Fruit fly (Drosophila melanogaster) whole organism, embryonic: Measurements from ENCODE around the gene ninaC.

Experiments
- Abd-B ChIP-seq: fragments of 200-800 bp; sonication (Bioruptor generic); optimal IDR thresholded peaks from 2 replicates; lab custom pipeline; 2018; ENCODE audit warnings: missing biosample characterization, mild to moderate bottlenecking, missing genetic modification characterization, moderate library complexity
- Aef1 ChIP-seq: fragments of 200-800 bp; sonication (Bioruptor generic); IDR thresholded peaks from 3 replicates; pipeline ENCODE4 v1.3.6; 2022; ENCODE audit warnings: missing biosample characterization, missing genetic modification characterization
- Antp ChIP-seq: fragments of 200-800 bp; sonication (Bioruptor generic); optimal IDR thresholded peaks from 3 replicates; lab custom pipeline; 2016; ENCODE audit warnings: missing biosample characterization, missing genetic modification characterization
- Blimp-1 ChIP-seq: fragments of 200-800 bp; sonication (Bioruptor generic); optimal IDR thresholded peaks from 3 replicates; lab custom pipeline; 2018; ENCODE audit warnings: missing biosample characterization, missing genetic modification characterization, mild to moderate bottlenecking, moderate library complexity, missing genetic modification reagents
- CG10147 ChIP-seq: fragments of 200-800 bp; sonication (Bioruptor generic); optimal IDR thresholded peaks from 2 replicates; lab custom pipeline; 2019; ENCODE audit warnings: missing biosample characterization, mild to moderate bottlenecking, missing genetic modification characterization, moderate library complexity
- CG11247 ChIP-seq: fragments of 200-800 bp; sonication (Bioruptor generic); IDR thresholded peaks from 2 replicates; pipeline ENCODE4 v1.3.6; 2022; ENCODE audit warnings: missing biosample characterization, missing genetic modification characterization
- CG15601 ChIP-seq: fragments of 200-800 bp; sonication (Bioruptor generic); optimal IDR thresholded peaks from 3 replicates; lab custom pipeline; 2019; ENCODE audit warnings: missing biosample characterization, mild to moderate bottlenecking, missing genetic modification characterization, moderate library complexity
- CG2129 ChIP-seq: fragments of 200-800 bp; sonication (Bioruptor generic); IDR thresholded peaks from 2 replicates; pipeline ENCODE4 v1.3.6; 2022; ENCODE audit warnings: missing biosample characterization, missing genetic modification characterization; ENCODE audit not compliant: partially characterized antibody
- CG30431 ChIP-seq: fragments of 200-800 bp; sonication (Bioruptor generic); optimal IDR thresholded peaks from 2 replicates; lab custom pipeline; 2017; ENCODE audit warnings: missing biosample characterization, missing genetic modification characterization
- CG32767 ChIP-seq: fragments of 200-800 bp; sonication (Bioruptor generic); IDR thresholded peaks from 2 replicates; pipeline ENCODE4 v1.3.6; 2022; ENCODE audit warnings: missing biosample characterization, missing genetic modification characterization
- CG33557 ChIP-seq: fragments of 200-800 bp; sonication (Bioruptor generic); optimal IDR thresholded peaks from 2 replicates; lab custom pipeline; 2019; ENCODE audit warnings: missing biosample characterization, mild to moderate bottlenecking, missing genetic modification characterization, moderate library complexity
- CG4360 ChIP-seq: fragments of 200-800 bp; sonication (Bioruptor generic); IDR thresholded peaks from 2 replicates; pipeline ENCODE4 v1.3.6; 2022; ENCODE audit warnings: missing biosample characterization, missing genetic modification characterization
- CG4707 ChIP-seq: fragments of 200-800 bp; sonication (Bioruptor generic); optimal IDR thresholded peaks from 2 replicates; lab custom pipeline; 2018; ENCODE audit warnings: missing biosample characterization, mild to moderate bottlenecking, missing genetic modification characterization, moderate library complexity
- CG5953 ChIP-seq: fragments of 200-800 bp; sonication (Bioruptor generic); IDR thresholded peaks from 2 replicates; pipeline ENCODE4 v1.3.6; 2022; ENCODE audit warnings: missing biosample characterization, missing genetic modification characterization
- CG7928 ChIP-seq: fragments of 200-800 bp; sonication (Bioruptor generic); optimal IDR thresholded peaks from 2 replicates; lab custom pipeline; 2017; ENCODE audit warnings: missing biosample characterization, mild to moderate bottlenecking, missing genetic modification characterization
- CG8281 ChIP-seq: fragments of 200-800 bp; sonication (Bioruptor generic); optimal IDR thresholded peaks from 2 replicates; lab custom pipeline; 2018; ENCODE audit warnings: missing biosample characterization, mild to moderate bottlenecking, missing genetic modification characterization, moderate library complexity
- CG9437 ChIP-seq: fragments of 200-800 bp; sonication (Bioruptor generic); optimal IDR thresholded peaks from 2 replicates; lab custom pipeline; 2018; ENCODE audit warnings: missing biosample characterization, mild to moderate bottlenecking, missing genetic modification characterization
- Chrac-16 ChIP-seq: fragments of 200-800 bp; sonication (Bioruptor generic); optimal IDR thresholded peaks from 3 replicates; lab custom pipeline; 2016; ENCODE audit warnings: missing biosample characterization, missing genetic modification characterization
- ERR ChIP-seq: fragments of 200-800 bp; sonication (Bioruptor generic); optimal IDR thresholded peaks from 2 replicates; lab custom pipeline; 2016; ENCODE audit warnings: missing biosample characterization, missing genetic modification characterization
- Hey ChIP-seq: fragments of 200-800 bp; sonication (Bioruptor generic); optimal IDR thresholded peaks from 3 replicates; lab custom pipeline; 2018; ENCODE audit warnings: missing biosample characterization, mild to moderate bottlenecking, missing genetic modification characterization
- HmgD ChIP-seq: fragments of 200-800 bp; sonication (Bioruptor generic); optimal IDR thresholded peaks from 3 replicates; lab custom pipeline; 2016; ENCODE audit warnings: missing biosample characterization, missing genetic modification characterization
- Hr78 ChIP-seq, 2 experiments: fragments of 200-800 bp in 1 of 2; fragments of >200 bp in 1 of 2; sonication (Bioruptor generic) in 1 of 2; optimal IDR thresholded peaks; 2 replicates each; lab custom pipeline; 2017 to 2019; ENCODE audit warnings: missing biosample characterization in 2 of 2, missing genetic modification characterization in 2 of 2, mild to moderate bottlenecking in 1 of 2, moderate library complexity in 1 of 2
- NFAT ChIP-seq: fragments of 200-800 bp; sonication (Bioruptor generic); IDR thresholded peaks from 2 replicates; pipeline ENCODE4 v1.3.6; 2022; ENCODE audit warnings: missing biosample characterization, missing genetic modification characterization
- Nf-YB ChIP-seq: fragments of 200-800 bp; sonication (Bioruptor generic); optimal IDR thresholded peaks from 3 replicates; lab custom pipeline; 2019; ENCODE audit warnings: missing biosample characterization, mild to moderate bottlenecking, missing genetic modification characterization, moderate library complexity
- Rfx ChIP-seq: fragments of 200-800 bp; sonication (Bioruptor generic); IDR thresholded peaks from 2 replicates; pipeline ENCODE4 v1.3.6; 2022; ENCODE audit warnings: missing biosample characterization, missing genetic modification characterization
- YL-1 ChIP-seq: fragments of 200-800 bp; sonication (Bioruptor generic); optimal IDR thresholded peaks from 3 replicates; lab custom pipeline; 2017; ENCODE audit warnings: missing biosample characterization, mild to moderate bottlenecking, missing genetic modification characterization
- bigmax ChIP-seq: fragments of 200-800 bp; sonication (Bioruptor generic); optimal IDR thresholded peaks from 2 replicates; lab custom pipeline; 2018; ENCODE audit warnings: missing biosample characterization, mild to moderate bottlenecking, missing genetic modification characterization
- btn ChIP-seq: fragments of 200-800 bp; sonication (Bioruptor generic); optimal IDR thresholded peaks from 2 replicates; lab custom pipeline; 2016; ENCODE audit warnings: missing biosample characterization, missing genetic modification characterization
- chif ChIP-seq, 2 experiments: fragments of 200-800 bp; sonication (Bioruptor generic); optimal IDR thresholded peaks; 3 replicates each; lab custom pipeline; 2016; ENCODE audit warnings: missing biosample characterization in 2 of 2, missing genetic modification characterization in 2 of 2
- corto ChIP-seq: fragments of 200-800 bp; sonication (Bioruptor generic); optimal IDR thresholded peaks from 2 replicates; lab custom pipeline; 2016; ENCODE audit warnings: missing biosample characterization, mild to moderate bottlenecking, missing genetic modification characterization, moderate library complexity
- dm ChIP-seq: fragments of 200-800 bp; sonication (Bioruptor generic); optimal IDR thresholded peaks from 3 replicates; lab custom pipeline; 2016; ENCODE audit warnings: missing biosample characterization, missing genetic modification characterization
- emc ChIP-seq: fragments of 200-800 bp; sonication (Bioruptor generic); optimal IDR thresholded peaks from 2 replicates; lab custom pipeline; 2016; ENCODE audit warnings: missing biosample characterization, missing genetic modification characterization
- eve ChIP-seq, 2 experiments: fragments of >200 bp; optimal IDR thresholded peaks; 2 replicates each; lab custom pipeline; 2017; ENCODE audit warnings: missing biosample characterization in 2 of 2, missing genetic modification characterization in 2 of 2
- fd96Cb ChIP-seq: fragments of 200-800 bp; sonication (Bioruptor generic); optimal IDR thresholded peaks from 2 replicates; lab custom pipeline; 2018; ENCODE audit warnings: missing biosample characterization, mild to moderate bottlenecking, missing genetic modification characterization, moderate library complexity
- fru ChIP-seq: fragments of >200 bp; optimal IDR thresholded peaks from 2 replicates; lab custom pipeline; 2017
- gsb ChIP-seq: fragments of 200-800 bp; sonication (Bioruptor generic); IDR thresholded peaks from 2 replicates; pipeline ENCODE4 v1.3.6; 2022; ENCODE audit warnings: missing biosample characterization, missing genetic modification characterization
- jigr1 ChIP-seq: fragments of 200-800 bp; sonication (Bioruptor generic); IDR thresholded peaks from 3 replicates; pipeline ENCODE4 v1.3.6; 2022; ENCODE audit warnings: missing biosample characterization, missing genetic modification characterization
- kni ChIP-seq: fragments of 200-800 bp; sonication (Bioruptor generic); optimal IDR thresholded peaks from 3 replicates; lab custom pipeline; 2017; ENCODE audit warnings: mild to moderate bottlenecking, missing biosample characterization, missing genetic modification reagents, missing genetic modification characterization
- lmd ChIP-seq: fragments of 200-800 bp; sonication (Bioruptor generic); IDR thresholded peaks from 2 replicates; pipeline ENCODE4 v1.3.6; 2022; ENCODE audit warnings: missing biosample characterization, missing genetic modification characterization
- maf-S ChIP-seq: fragments of 200-800 bp; sonication (Bioruptor generic); optimal IDR thresholded peaks from 2 replicates; lab custom pipeline; 2016; ENCODE audit warnings: missing biosample characterization, missing genetic modification characterization
- nmo ChIP-seq: fragments of 200-800 bp; sonication (Bioruptor generic); optimal IDR thresholded peaks from 2 replicates; lab custom pipeline; 2018; ENCODE audit warnings: missing biosample characterization, mild to moderate bottlenecking, missing genetic modification characterization, moderate library complexity
- pum ChIP-seq: fragments of 200-800 bp; sonication (Bioruptor generic); optimal IDR thresholded peaks from 2 replicates; lab custom pipeline; 2016; ENCODE audit warnings: missing biosample characterization, missing genetic modification characterization
- row ChIP-seq: fragments of 200-800 bp; sonication (Bioruptor generic); IDR thresholded peaks from 3 replicates; pipeline ENCODE4 v1.3.6; 2022; ENCODE audit warnings: missing biosample characterization, missing genetic modification characterization
- schlank ChIP-seq: fragments of 200-800 bp; sonication (Bioruptor generic); optimal IDR thresholded peaks from 2 replicates; lab custom pipeline; 2018; ENCODE audit warnings: missing biosample characterization, mild to moderate bottlenecking, missing genetic modification characterization
- slp2 ChIP-seq: fragments of 200-800 bp; sonication (Bioruptor generic); optimal IDR thresholded peaks from 2 replicates; lab custom pipeline; 2016; ENCODE audit warnings: missing biosample characterization, missing genetic modification characterization
- sob ChIP-seq: fragments of 200-800 bp; sonication (Bioruptor generic); IDR thresholded peaks from 2 replicates; pipeline ENCODE4 v1.3.6; 2022; ENCODE audit warnings: missing biosample characterization, missing genetic modification characterization
- tio ChIP-seq: fragments of 200-800 bp; sonication (Bioruptor generic); optimal IDR thresholded peaks from 2 replicates; lab custom pipeline; 2017; ENCODE audit warnings: missing biosample characterization, missing genetic modification characterization, inconsistent platforms
- tx ChIP-seq: fragments of 200-800 bp; sonication (Bioruptor generic); optimal IDR thresholded peaks from 2 replicates; lab custom pipeline; 2016; ENCODE audit warnings: missing biosample characterization, missing genetic modification characterization
- wek ChIP-seq: fragments of 200-800 bp; sonication (Bioruptor generic); optimal IDR thresholded peaks from 3 replicates; lab custom pipeline; 2018; ENCODE audit warnings: missing biosample characterization, mild to moderate bottlenecking, missing genetic modification characterization, moderate library complexity

The ninaC gene

dm6 chr2L:7424907-7425689 lies 47.6 kb downstream of the ninaC start (continued):
- TF ChIP-seq nmo (no peak), Antp (peak; percentile 71), row (GFP tag; lab: Robert Waterston, UW) (peak; percentile 68), pum (no peak), NFAT (GFP tag; lab: Robert Waterston, UW) (peak; percentile 86), Nf-YB (GFP tag; lab: Kevin White, UChicago) (no peak), bigmax (peak; percentile 79), Rfx (GFP tag; lab: Robert Waterston, UW) (peak; percentile 95), CG9437 (GFP tag; lab: Kevin White, UChicago) (no peak), Hr78 (GFP tag; optimal IDR thresholded peaks at IDR 0.05; lab: Kevin White, UChicago) (peak in 1 of 2 experiments; percentile 31), kni (no peak), corto (GFP tag; lab: Kevin White, UChicago) (peak; percentile 15), CG32767 (no peak), chif (GFP tag; optimal IDR thresholded peaks at IDR 0.05; lab: Kevin White, UChicago) (peak in 1 of 2 experiments; percentile 35), Aef1 (peak; percentile 70), CG4360 (no peak; the same call in 1 of the 2 replicates), CG4707 (GFP tag; lab: Kevin White, UChicago) (no peak), CG2129 (GFP tag; lab: Robert Waterston, UW) (no peak), fru (lab: Kevin White, UChicago) (no peak), maf-S (GFP tag; lab: Kevin White, UChicago) (peak; percentile 59), lmd (GFP tag; lab: Robert Waterston, UW) (peak; percentile 81), CG15601 (tag; lab: Kevin White, UChicago) (no peak), fd96Cb (tag; lab: Kevin White, UChicago) (no peak), CG11247 (peak; percentile 76), wek (no peak), tio (GFP tag; lab: Kevin White, UChicago) (no peak), schlank (tag; lab: Kevin White, UChicago) (peak; percentile 84), slp2 (GFP tag; lab: Kevin White, UChicago) (no peak), eve (GFP tag; optimal IDR thresholded peaks at IDR 0.05; lab: Kevin White, UChicago) (peak in 1 of 2 experiments; percentile 34), gsb (GFP tag; lab: Robert Waterston, UW) (peak; percentile 68), CG5953 (GFP tag; lab: Robert Waterston, UW) (no peak), dm (no peak), CG10147 (GFP tag; lab: Kevin White, UChicago) (peak; percentile 82), CG33557 (GFP tag; lab: Kevin White, UChicago) (no peak), sob (peak; percentile 77), emc (peak; percentile 57), ERR (GFP tag; lab: Kevin White, UChicago) (peak; percentile 52), btn (no peak), CG30431 (no peak), CG8281 (tag; lab: Kevin White, UChicago) (no peak), tx (GFP tag; lab: Kevin White, UChicago) (peak; percentile 65), Chrac-16 (GFP tag; lab: Kevin White, UChicago) (peak; percentile 41), Abd-B (GFP tag; lab: Kevin White, UChicago) (peak; percentile 37), HmgD (GFP tag; lab: Kevin White, UChicago) (peak; percentile 66), CG7928 (GFP tag; lab: Kevin White, UChicago) (peak; percentile 21), jigr1 (no peak), Blimp-1 (GFP tag; lab: Kevin White, UChicago) (no peak), YL-1 (GFP tag; lab: Kevin White, UChicago) (peak; percentile 9), Hey (tag; lab: Kevin White, UChicago) (no peak)
